Worm (Caenorhabditis elegans) whole organism, L2 larva: ENCODE data around the gene T10D4.14.

Experiments used
- lin-13 ChIP-seq: fragments of 150-350 bp; optimal IDR thresholded peaks from 2 replicates; lab custom pipeline; 2014; ENCODE audit warnings: missing biosample characterization, missing genetic modification reagents, missing genetic modification characterization
- lsy-2 ChIP-seq, 2 experiments: fragments of 150-350 bp in 1 of 2; sonication (generic microtip) in 1 of 2; optimal IDR thresholded peaks; 2 replicates each; lab custom pipeline; 2014 to 2017; ENCODE audit warnings: missing biosample characterization in 2 of 2, missing genetic modification characterization in 2 of 2
- nhr-10 ChIP-seq: sonication (generic microtip); optimal IDR thresholded peaks from 2 replicates; lab custom pipeline; 2017; ENCODE audit warnings: missing biosample characterization, missing genetic modification characterization
- nhr-12 ChIP-seq: fragments of 150-350 bp; optimal IDR thresholded peaks from 2 replicates; lab custom pipeline; 2014; ENCODE audit warnings: missing biosample characterization, missing genetic modification characterization
- unc-62 ChIP-seq: fragments of 150-350 bp; optimal IDR thresholded peaks from 2 replicates; lab custom pipeline; 2014; ENCODE audit warnings: missing biosample characterization, missing genetic modification reagents, missing genetic modification characterization
- ztf-4 ChIP-seq: fragments of 150-350 bp; optimal IDR thresholded peaks from 2 replicates; lab custom pipeline; 2014; ENCODE audit warnings: missing biosample characterization, missing genetic modification characterization

Gene T10D4.14

DNA sequence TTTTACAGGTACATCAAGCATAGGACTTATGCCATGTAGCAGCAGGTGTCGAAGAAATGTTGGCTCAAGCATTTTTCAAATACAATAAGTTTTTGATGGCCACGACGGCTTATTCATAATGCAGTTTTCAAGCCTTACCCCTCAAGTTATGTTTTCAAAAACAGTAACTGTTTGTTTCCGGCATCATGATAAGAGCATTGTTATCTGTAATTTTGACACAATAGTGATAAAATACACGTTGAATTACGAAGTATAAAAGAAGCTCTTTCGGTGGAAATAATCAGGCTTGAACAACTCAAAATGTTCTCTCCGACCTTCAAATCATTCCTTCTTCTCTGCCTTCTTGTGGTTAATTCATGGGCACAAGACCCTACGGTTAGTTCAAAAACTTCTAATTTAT is 49.5 kb downstream of the T10D4.14 start, which contains the start of gene clec-121:
Gene clec-121, plus strand, starts transcription at position 301 of the 400 bp plus-strand sequence.
- TF ChIP-seq nhr-10 (tag; lab: Kevin White, UChicago) (no peak), lsy-2 (tag; optimal IDR thresholded peaks at IDR 0.05; lab: Kevin White, UChicago) (no peak), nhr-12 (tag; lab: Kevin White, UChicago) (no peak), ztf-4 (tag; lab: Kevin White, UChicago) (no peak), lin-13 (GFP tag; lab: Kevin White, UChicago) (no peak), unc-62 (GFP tag; lab: Kevin White, UChicago) (no peak)
- TF ChIP-seq, all 48 proteins: peak for 0
